Fruit fly (Drosophila melanogaster) whole organism, embryonic: ENCODE results near the gene wam.

ENCODE experiments used
- Atf-2 ChIP-seq: fragments of 200-800 bp; sonication (Bioruptor generic); optimal IDR thresholded peaks from 2 replicates; lab custom pipeline; 2016; ENCODE audit warnings: missing biosample characterization, missing genetic modification characterization
- Atf6 ChIP-seq: fragments of 200-800 bp; sonication (Bioruptor generic); IDR thresholded peaks from 2 replicates; pipeline ENCODE4 v1.3.6; 2022; ENCODE audit warnings: missing biosample characterization, missing genetic modification characterization
- CG10431 ChIP-seq: fragments of 200-800 bp; sonication (Bioruptor generic); optimal IDR thresholded peaks from 3 replicates; lab custom pipeline; 2018; ENCODE audit warnings: missing biosample characterization, mild to moderate bottlenecking, missing genetic modification characterization
- CG10462 ChIP-seq: fragments of 200-800 bp; sonication (Bioruptor generic); optimal IDR thresholded peaks from 2 replicates; lab custom pipeline; 2016; ENCODE audit warnings: missing biosample characterization, missing genetic modification characterization
- CG11696 ChIP-seq: fragments of 200-800 bp; sonication (Bioruptor generic); IDR thresholded peaks from 2 replicates; pipeline ENCODE4 v1.3.6; 2022; ENCODE audit warnings: missing biosample characterization, missing genetic modification characterization
- CG12744 ChIP-seq: fragments of 200-800 bp; sonication (Bioruptor generic); optimal IDR thresholded peaks from 2 replicates; lab custom pipeline; 2016; ENCODE audit warnings: missing biosample characterization, missing genetic modification characterization
- CG16863 ChIP-seq: fragments of 200-800 bp; sonication (Bioruptor generic); optimal IDR thresholded peaks from 3 replicates; lab custom pipeline; 2016; ENCODE audit warnings: missing biosample characterization, missing genetic modification characterization
- CG17361 ChIP-seq: fragments of 200-800 bp; sonication (Bioruptor generic); IDR thresholded peaks from 3 replicates; pipeline ENCODE4 v1.3.6; 2022; ENCODE audit warnings: missing biosample characterization, missing genetic modification characterization
- CG17568 ChIP-seq: fragments of 200-800 bp; sonication (Bioruptor generic); optimal IDR thresholded peaks from 2 replicates; lab custom pipeline; 2018; ENCODE audit warnings: missing biosample characterization, mild to moderate bottlenecking, missing genetic modification characterization, moderate library complexity
- CG17829 ChIP-seq: fragments of 200-800 bp; optimal IDR thresholded peaks from 2 replicates; lab custom pipeline; 2019; ENCODE audit warnings: missing biosample characterization, mild to moderate bottlenecking, missing genetic modification characterization, moderate library complexity
- CG2875 ChIP-seq: fragments of 200-800 bp; sonication (Bioruptor generic); optimal IDR thresholded peaks from 2 replicates; lab custom pipeline; 2017; ENCODE audit warnings: missing biosample characterization, mild to moderate bottlenecking, missing genetic modification characterization, missing genetic modification reagents
- CG30020 ChIP-seq: fragments of 200-800 bp; optimal IDR thresholded peaks from 2 replicates; lab custom pipeline; 2019; ENCODE audit warnings: missing biosample characterization, mild to moderate bottlenecking, missing genetic modification characterization, moderate library complexity
- CG3838 ChIP-seq: fragments of 200-800 bp; sonication (Bioruptor generic); optimal IDR thresholded peaks from 3 replicates; lab custom pipeline; 2016; ENCODE audit warnings: missing biosample characterization, missing genetic modification characterization
- CG5245 ChIP-seq: fragments of 200-800 bp; sonication (Bioruptor generic); optimal IDR thresholded peaks from 3 replicates; lab custom pipeline; 2016; ENCODE audit warnings: missing biosample characterization, missing genetic modification characterization
- CG6683 ChIP-seq: fragments of 200-800 bp; sonication (Bioruptor generic); optimal IDR thresholded peaks from 2 replicates; lab custom pipeline; 2017; ENCODE audit warnings: missing biosample characterization, mild to moderate bottlenecking, missing genetic modification characterization, missing genetic modification reagents
- CG7928 ChIP-seq: fragments of 200-800 bp; sonication (Bioruptor generic); optimal IDR thresholded peaks from 2 replicates; lab custom pipeline; 2017; ENCODE audit warnings: missing biosample characterization, mild to moderate bottlenecking, missing genetic modification characterization
- CG8359 ChIP-seq: fragments of 200-800 bp; sonication (Bioruptor generic); optimal IDR thresholded peaks from 2 replicates; lab custom pipeline; 2017; ENCODE audit warnings: missing biosample characterization, mild to moderate bottlenecking, missing genetic modification characterization, borderline replicate concordance
- CG9215 ChIP-seq: fragments of 200-800 bp; sonication (Bioruptor generic); IDR thresholded peaks from 2 replicates; pipeline ENCODE4 v1.3.6; 2022; ENCODE audit warnings: missing biosample characterization, missing genetic modification characterization
- CkIIα-i1 ChIP-seq: fragments of 200-800 bp; sonication (Bioruptor generic); IDR thresholded peaks from 2 replicates; pipeline ENCODE4 v1.3.6; 2022; ENCODE audit warnings: missing biosample characterization, missing genetic modification characterization
- Dfd ChIP-seq, 2 experiments: fragments of >200 bp; optimal IDR thresholded peaks; 2 replicates each; lab custom pipeline; 2017; ENCODE audit warnings: missing biosample characterization in 2 of 2, missing genetic modification characterization in 2 of 2
- Doc3 ChIP-seq: fragments of 200-800 bp; sonication (Bioruptor generic); IDR thresholded peaks from 3 replicates; pipeline ENCODE4 v1.3.6; 2022; ENCODE audit warnings: missing biosample characterization, missing genetic modification characterization; ENCODE audit not compliant: partially characterized antibody
- ERR ChIP-seq: fragments of 200-800 bp; sonication (Bioruptor generic); optimal IDR thresholded peaks from 2 replicates; lab custom pipeline; 2016; ENCODE audit warnings: missing biosample characterization, missing genetic modification characterization
- Hand ChIP-seq: fragments of 200-800 bp; sonication (Bioruptor generic); optimal IDR thresholded peaks from 2 replicates; lab custom pipeline; 2017; ENCODE audit warnings: mild to moderate bottlenecking, missing biosample characterization, missing genetic modification reagents, missing genetic modification characterization
- MTF-1 ChIP-seq: fragments of 200-800 bp; sonication (Bioruptor generic); optimal IDR thresholded peaks from 2 replicates; lab custom pipeline; 2018; ENCODE audit warnings: missing biosample characterization, mild to moderate bottlenecking, missing genetic modification characterization, borderline replicate concordance
- Mrtf ChIP-seq: fragments of 200-800 bp; sonication (Bioruptor generic); IDR thresholded peaks from 3 replicates; pipeline ENCODE4 v1.3.6; 2022; ENCODE audit warnings: missing biosample characterization, missing genetic modification characterization
- Myb ChIP-seq: fragments of 200-800 bp; sonication (Bioruptor generic); optimal IDR thresholded peaks from 2 replicates; lab custom pipeline; 2016; ENCODE audit warnings: missing biosample characterization, missing genetic modification characterization
- Nf-YC ChIP-seq: fragments of 200-800 bp; optimal IDR thresholded peaks from 3 replicates; lab custom pipeline; 2019; ENCODE audit warnings: missing biosample characterization, mild to moderate bottlenecking, missing genetic modification characterization, moderate library complexity
- Oaz ChIP-seq: fragments of 200-800 bp; sonication (Bioruptor generic); IDR thresholded peaks from 2 replicates; pipeline ENCODE4 v1.3.6; 2022; ENCODE audit warnings: missing biosample characterization, missing genetic modification characterization
- Oli ChIP-seq: fragments of 200-800 bp; sonication (Bioruptor generic); optimal IDR thresholded peaks from 2 replicates; lab custom pipeline; 2018; ENCODE audit warnings: missing biosample characterization, mild to moderate bottlenecking, missing genetic modification characterization, moderate library complexity
- Optix ChIP-seq: fragments of 200-800 bp; sonication (Bioruptor generic); IDR thresholded peaks from 3 replicates; pipeline ENCODE4 v1.3.6; 2022; ENCODE audit warnings: missing biosample characterization, missing genetic modification characterization
- PHDP ChIP-seq: fragments of 200-800 bp; sonication (Bioruptor generic); optimal IDR thresholded peaks from 3 replicates; lab custom pipeline; 2018; ENCODE audit warnings: missing biosample characterization, mild to moderate bottlenecking, missing genetic modification characterization, moderate library complexity
- Scr ChIP-seq: fragments of 200-800 bp; sonication (Bioruptor generic); IDR thresholded peaks from 2 replicates; pipeline ENCODE4 v1.3.6; 2022; ENCODE audit warnings: missing biosample characterization, missing genetic modification characterization; ENCODE audit not compliant: partially characterized antibody
- Sox100B ChIP-seq: fragments of 200-800 bp; sonication (Bioruptor generic); optimal IDR thresholded peaks from 3 replicates; lab custom pipeline; 2018; ENCODE audit warnings: missing biosample characterization, mild to moderate bottlenecking, missing genetic modification characterization
- Sox102F ChIP-seq: fragments of 200-800 bp; sonication (Bioruptor generic); optimal IDR thresholded peaks from 2 replicates; lab custom pipeline; 2018; ENCODE audit warnings: missing biosample characterization, mild to moderate bottlenecking, missing genetic modification characterization, moderate library complexity
- YL-1 ChIP-seq: fragments of 200-800 bp; sonication (Bioruptor generic); optimal IDR thresholded peaks from 3 replicates; lab custom pipeline; 2017; ENCODE audit warnings: missing biosample characterization, mild to moderate bottlenecking, missing genetic modification characterization
- aop ChIP-seq: fragments of 200-800 bp; sonication (Bioruptor generic); IDR thresholded peaks from 2 replicates; pipeline ENCODE4 v1.3.6; 2022; ENCODE audit warnings: missing biosample characterization, missing genetic modification characterization
- eve ChIP-seq, 2 experiments: fragments of >200 bp; optimal IDR thresholded peaks; 2 replicates each; lab custom pipeline; 2017; ENCODE audit warnings: missing biosample characterization in 2 of 2, missing genetic modification characterization in 2 of 2
- gfzf ChIP-seq: fragments of 200-800 bp; sonication (Bioruptor generic); optimal IDR thresholded peaks from 2 replicates; lab custom pipeline; 2016; ENCODE audit warnings: missing biosample characterization, mild to moderate bottlenecking, missing genetic modification characterization, moderate library complexity
- her ChIP-seq: fragments of 200-800 bp; sonication (Bioruptor generic); optimal IDR thresholded peaks from 2 replicates; lab custom pipeline; 2016; ENCODE audit warnings: missing biosample characterization, missing genetic modification characterization
- mam ChIP-seq: fragments of 200-800 bp; sonication (Bioruptor generic); optimal IDR thresholded peaks from 3 replicates; lab custom pipeline; 2016; ENCODE audit warnings: missing biosample characterization, missing genetic modification characterization
- oc ChIP-seq: fragments of 200-800 bp; sonication (Bioruptor generic); optimal IDR thresholded peaks from 2 replicates; lab custom pipeline; 2018; ENCODE audit warnings: missing biosample characterization, mild to moderate bottlenecking, missing genetic modification characterization, moderate library complexity
- pan ChIP-seq, 4 experiments: fragments of >200 bp in 3 of 4; fragments of 200-800 bp in 1 of 4; sonication (Bioruptor generic) in 1 of 4; optimal IDR thresholded peaks in 3 of 4; IDR thresholded peaks in 1 of 4; 2 replicates each; pipeline versions ENCODE4 v1.3.6 to Lab custom; 2017 to 2022; ENCODE audit warnings: missing biosample characterization in 2 of 4, missing genetic modification characterization in 2 of 4, mixed read lengths in 1 of 4
- psq ChIP-seq: fragments of 200-800 bp; sonication (Bioruptor generic); optimal IDR thresholded peaks from 2 replicates; lab custom pipeline; 2017; ENCODE audit warnings: missing biosample characterization, missing genetic modification characterization
- ro ChIP-seq: fragments of 200-800 bp; sonication (Bioruptor generic); IDR thresholded peaks from 2 replicates; pipeline ENCODE4 v1.3.6; 2022; ENCODE audit warnings: missing biosample characterization, missing genetic modification characterization
- sim ChIP-seq: fragments of 200-800 bp; sonication (Bioruptor generic); IDR thresholded peaks from 2 replicates; pipeline ENCODE4 v1.3.6; 2022; ENCODE audit warnings: missing biosample characterization, missing genetic modification characterization
- sr ChIP-seq: fragments of 200-800 bp; sonication (Bioruptor generic); IDR thresholded peaks from 3 replicates; pipeline ENCODE4 v1.3.6; 2022; ENCODE audit warnings: missing biosample characterization, missing genetic modification characterization
- tna ChIP-seq: fragments of 200-800 bp; sonication (Bioruptor generic); IDR thresholded peaks from 2 replicates; pipeline ENCODE4 v1.3.6; 2022; ENCODE audit warnings: missing biosample characterization, missing genetic modification characterization; ENCODE audit not compliant: partially characterized antibody
- usp ChIP-seq: fragments of >200 bp; optimal IDR thresholded peaks from 2 replicates; lab custom pipeline; 2017; ENCODE audit warnings: missing biosample characterization, missing genetic modification characterization
- wor ChIP-seq: fragments of 200-800 bp; sonication (Bioruptor generic); IDR thresholded peaks from 2 replicates; pipeline ENCODE4 v1.3.6; 2022; ENCODE audit warnings: missing biosample characterization, missing genetic modification characterization
- zfh2 ChIP-seq: fragments of 200-800 bp; sonication (Bioruptor generic); optimal IDR thresholded peaks from 2 replicates; lab custom pipeline; 2016; ENCODE audit warnings: missing biosample characterization, missing genetic modification characterization

The wam gene

dm6 chr3R:23251256-23251655 is 36.6 kb downstream of the wam start, which contains the start of the genes Rad60 and EloA (continued):
- TF ChIP-seq eve (GFP tag; optimal IDR thresholded peaks at IDR 0.05; lab: Kevin White, UChicago) (no peak), CG10462 (peak; percentile 45), ERR (GFP tag; lab: Kevin White, UChicago) (peak; percentile 86), YL-1 (peak; percentile 80), Hand (GFP tag; lab: Kevin White, UChicago) (peak; percentile 43), gfzf (GFP tag; lab: Kevin White, UChicago) (peak; percentile 31), wor (GFP tag; lab: Robert Waterston, UW) (no peak), aop (no peak), sr (no peak), CG6683 (GFP tag; lab: Kevin White, UChicago) (peak; percentile 13), CG9215 (GFP tag; lab: Robert Waterston, UW) (peak; percentile 49), Myb (GFP tag; lab: Kevin White, UChicago) (peak; percentile 79), CG5245 (GFP tag; lab: Kevin White, UChicago) (peak; percentile 73), CG11696 (no peak), psq (GFP tag; lab: Kevin White, UChicago) (peak; percentile 22), PHDP (peak; percentile 71), Sox100B (GFP tag; lab: Kevin White, UChicago) (peak; percentile 49), Nf-YC (tag; lab: Kevin White, UChicago) (peak; percentile 65), oc (tag; lab: Kevin White, UChicago) (peak; percentile 65), mam (GFP tag; lab: Kevin White, UChicago) (peak; percentile 91), CG16863 (peak; percentile 71), Oaz (GFP tag; lab: Robert Waterston, UW) (no peak), Atf6 (GFP tag; lab: Robert Waterston, UW) (peak; percentile 76), sim (no peak), Mrtf (GFP tag; lab: Robert Waterston, UW) (peak; percentile 31; the same call in 1 of the 3 replicates), Doc3 (peak; percentile 69; the same call in 2 of the 3 replicates), CG8359 (GFP tag; lab: Kevin White, UChicago) (peak; percentile 45), CG10431 (GFP tag; lab: Kevin White, UChicago) (peak; percentile 50), Dfd (GFP tag; optimal IDR thresholded peaks at IDR 0.05; lab: Kevin White, UChicago) (no peak), Oli (peak; percentile 59), zfh2 (peak; percentile 85), CG30020 (tag; lab: Kevin White, UChicago) (peak; percentile 65), Optix (GFP tag; lab: Robert Waterston, UW) (peak; percentile 73; the same call in 2 of the 3 replicates), pan (optimal IDR thresholded peaks at IDR 0.05; lab: Kevin White, UChicago) (no peak), pan (GFP tag; optimal IDR thresholded peaks at IDR 0.05 in 1 of 2, IDR thresholded peaks at IDR 0.05 in 1 of 2) (peak in 1 of 2 experiments; percentile 84), CG17829 (tag; lab: Kevin White, UChicago) (peak; percentile 84), Sox102F (GFP tag; lab: Kevin White, UChicago) (peak; percentile 75), tna (GFP tag; lab: Robert Waterston, UW) (peak; percentile 44; the same call in 1 of the 2 replicates), CG17568 (GFP tag; lab: Kevin White, UChicago) (no peak), CG12744 (GFP tag; lab: Kevin White, UChicago) (peak; percentile 75), usp (GFP tag; lab: Kevin White, UChicago) (no peak), ro (GFP tag; lab: Robert Waterston, UW) (0 out of 2 replicates have a peak, but pooled peaks have one; percentile 9), her (GFP tag; lab: Kevin White, UChicago) (peak; percentile 83), CG3838 (GFP tag; lab: Kevin White, UChicago) (no peak), CG17361 (GFP tag; lab: Robert Waterston, UW) (peak; percentile 75), CG7928 (peak; percentile 16), CG2875 (GFP tag; lab: Kevin White, UChicago) (peak; percentile 52), Scr (GFP tag; lab: Robert Waterston, UW) (peak; percentile 71), Atf-2 (GFP tag; lab: Kevin White, UChicago) (peak; percentile 83), MTF-1 (GFP tag; lab: Kevin White, UChicago) (no peak), CkIIα-i1 (GFP tag; lab: Robert Waterston, UW) (no peak)
